Fruit fly (Drosophila melanogaster) whole organism, embryonic: ENCODE results near the gene CG34251.

Experiments used
- Ada2b ChIP-seq: fragments of 200-800 bp; sonication (Bioruptor generic); IDR thresholded peaks from 2 replicates; pipeline ENCODE4 v1.3.6; 2022; ENCODE audit warnings: missing biosample characterization, missing genetic modification characterization
- B-H2 ChIP-seq: fragments of 200-800 bp; sonication (Bioruptor generic); optimal IDR thresholded peaks from 2 replicates; lab custom pipeline; 2018; ENCODE audit warnings: missing biosample characterization, mild to moderate bottlenecking, missing genetic modification characterization
- CG10267 ChIP-seq: fragments of 200-800 bp; sonication (Bioruptor generic); optimal IDR thresholded peaks from 2 replicates; lab custom pipeline; 2018; ENCODE audit warnings: missing biosample characterization, mild to moderate bottlenecking, missing genetic modification characterization, moderate library complexity
- CG10321 ChIP-seq: fragments of 200-800 bp; sonication (Bioruptor generic); IDR thresholded peaks from 2 replicates; pipeline ENCODE4 v1.3.6; 2022; ENCODE audit warnings: missing biosample characterization, missing genetic modification characterization
- CG10543 ChIP-seq: fragments of 200-800 bp; sonication (Bioruptor generic); optimal IDR thresholded peaks from 3 replicates; lab custom pipeline; 2017; ENCODE audit warnings: missing biosample characterization, mild to moderate bottlenecking, missing genetic modification characterization, moderate library complexity
- CG11247 ChIP-seq: fragments of 200-800 bp; sonication (Bioruptor generic); IDR thresholded peaks from 2 replicates; pipeline ENCODE4 v1.3.6; 2022; ENCODE audit warnings: missing biosample characterization, missing genetic modification characterization
- CG11695 ChIP-seq: fragments of 200-800 bp; sonication (Bioruptor generic); IDR thresholded peaks from 3 replicates; pipeline ENCODE4 v1.3.6; 2022; ENCODE audit warnings: missing biosample characterization, missing genetic modification characterization
- CG14710 ChIP-seq: fragments of 200-800 bp; sonication (Bioruptor generic); optimal IDR thresholded peaks from 3 replicates; lab custom pipeline; 2019; ENCODE audit warnings: missing biosample characterization, mild to moderate bottlenecking, missing genetic modification characterization, moderate library complexity
- CG1602 ChIP-seq: fragments of 200-800 bp; sonication (Bioruptor generic); optimal IDR thresholded peaks from 3 replicates; lab custom pipeline; 2016; ENCODE audit warnings: missing biosample characterization, missing genetic modification characterization
- CG18764 ChIP-seq: fragments of 200-800 bp; sonication (Bioruptor generic); optimal IDR thresholded peaks from 3 replicates; lab custom pipeline; 2016; ENCODE audit warnings: missing biosample characterization, missing genetic modification characterization
- CG31224 ChIP-seq: fragments of 200-800 bp; sonication (Bioruptor generic); IDR thresholded peaks from 2 replicates; pipeline ENCODE4 v1.3.6; 2022; ENCODE audit warnings: missing biosample characterization, missing genetic modification characterization
- CG31388 ChIP-seq: fragments of 200-800 bp; sonication (Bioruptor generic); optimal IDR thresholded peaks from 2 replicates; lab custom pipeline; 2016; ENCODE audit warnings: missing biosample characterization, missing genetic modification characterization
- CG32532 ChIP-seq: fragments of 200-800 bp; sonication (Bioruptor generic); IDR thresholded peaks from 2 replicates; pipeline ENCODE4 v1.3.6; 2022; ENCODE audit warnings: missing biosample characterization, missing genetic modification characterization
- CG7357 ChIP-seq: fragments of 200-800 bp; sonication (Bioruptor generic); IDR thresholded peaks from 3 replicates; pipeline ENCODE4 v1.3.6; 2022; ENCODE audit warnings: missing biosample characterization, missing genetic modification characterization
- CG9876 ChIP-seq: fragments of 200-800 bp; sonication (Bioruptor generic); optimal IDR thresholded peaks from 2 replicates; lab custom pipeline; 2016; ENCODE audit warnings: missing biosample characterization, missing genetic modification characterization
- CTCF ChIP-seq: fragments of 200-800 bp; sonication (Bioruptor generic); optimal IDR thresholded peaks from 2 replicates; lab custom pipeline; 2017; ENCODE audit warnings: missing biosample characterization, mild to moderate bottlenecking, missing genetic modification characterization, moderate library complexity
- Dfd ChIP-seq, 2 experiments: fragments of >200 bp; optimal IDR thresholded peaks; 2 replicates each; lab custom pipeline; 2017; ENCODE audit warnings: missing biosample characterization in 2 of 2, missing genetic modification characterization in 2 of 2
- E2f1 ChIP-seq: fragments of 200-800 bp; sonication (Bioruptor generic); IDR thresholded peaks from 2 replicates; pipeline ENCODE4 v1.3.6; 2022; ENCODE audit warnings: missing biosample characterization, missing genetic modification characterization
- Ets97D ChIP-seq: fragments of 200-800 bp; sonication (Bioruptor generic); optimal IDR thresholded peaks from 3 replicates; lab custom pipeline; 2016; ENCODE audit warnings: missing biosample characterization, missing genetic modification characterization
- Fer1 ChIP-seq: fragments of 200-800 bp; sonication (Bioruptor generic); optimal IDR thresholded peaks from 2 replicates; lab custom pipeline; 2017; ENCODE audit warnings: missing biosample characterization, mild to moderate bottlenecking, missing genetic modification characterization
- GATAe ChIP-seq: fragments of 200-800 bp; sonication (Bioruptor generic); conservative IDR thresholded peaks from 2 replicates; pipeline ENCODE4 v1.3.6; 2022; ENCODE audit warnings: missing biosample characterization, missing genetic modification characterization
- Lpt ChIP-seq: fragments of >200 bp; optimal IDR thresholded peaks from 2 replicates; lab custom pipeline; 2018; ENCODE audit warnings: missing biosample characterization, missing genetic modification characterization
- Med ChIP-seq: fragments of 200-800 bp; sonication (Bioruptor generic); peaks from one replicate; lab custom pipeline; 2016; ENCODE audit warnings: missing biosample characterization, missing genetic modification characterization, mild to moderate bottlenecking, inconsistent platforms, moderate library complexity
- Myb ChIP-seq: fragments of 200-800 bp; sonication (Bioruptor generic); optimal IDR thresholded peaks from 2 replicates; lab custom pipeline; 2016; ENCODE audit warnings: missing biosample characterization, missing genetic modification characterization
- NC2α ChIP-seq: fragments of 200-800 bp; sonication (Bioruptor generic); optimal IDR thresholded peaks from 2 replicates; lab custom pipeline; 2016; ENCODE audit warnings: missing biosample characterization, missing genetic modification characterization
- Scr ChIP-seq: fragments of 200-800 bp; sonication (Bioruptor generic); IDR thresholded peaks from 2 replicates; pipeline ENCODE4 v1.3.6; 2022; ENCODE audit warnings: missing biosample characterization, missing genetic modification characterization; ENCODE audit not compliant: partially characterized antibody
- Side ChIP-seq: fragments of 200-800 bp; sonication (Bioruptor generic); optimal IDR thresholded peaks from 2 replicates; lab custom pipeline; 2016; ENCODE audit warnings: missing biosample characterization, missing genetic modification characterization
- Sox102F ChIP-seq: fragments of 200-800 bp; sonication (Bioruptor generic); optimal IDR thresholded peaks from 2 replicates; lab custom pipeline; 2018; ENCODE audit warnings: missing biosample characterization, mild to moderate bottlenecking, missing genetic modification characterization, moderate library complexity
- Trl ChIP-seq, 3 experiments: fragments of >200 bp in 2 of 3; fragments of 200-800 bp in 1 of 3; sonication (Bioruptor generic) in 1 of 3; optimal IDR thresholded peaks; 2 replicates in 1 of 3; 3 replicates in 2 of 3; lab custom pipeline; 2016 to 2017; ENCODE audit warnings: missing biosample characterization in 1 of 3, missing genetic modification characterization in 1 of 3
- ara ChIP-seq: fragments of 200-800 bp; sonication (Bioruptor generic); IDR thresholded peaks from 2 replicates; pipeline ENCODE4 v1.3.6; 2022; ENCODE audit warnings: missing biosample characterization, missing genetic modification characterization
- chinmo ChIP-seq: fragments of 200-800 bp; sonication (Bioruptor generic); IDR thresholded peaks from 4 replicates; pipeline ENCODE4 v1.3.6; 2022; ENCODE audit warnings: missing biosample characterization, missing genetic modification characterization; ENCODE audit not compliant: partially characterized antibody
- ci ChIP-seq: fragments of 200-800 bp; sonication (Bioruptor generic); IDR thresholded peaks from 3 replicates; pipeline ENCODE4 v1.3.6; 2022; ENCODE audit warnings: missing biosample characterization, missing genetic modification characterization
- cwo ChIP-seq: fragments of 200-800 bp; sonication (Bioruptor generic); optimal IDR thresholded peaks from 3 replicates; lab custom pipeline; 2017; ENCODE audit warnings: missing biosample characterization, missing genetic modification characterization, mild to moderate bottlenecking, moderate library complexity, missing genetic modification reagents
- gem ChIP-seq: fragments of 200-800 bp; sonication (Bioruptor generic); optimal IDR thresholded peaks from 2 replicates; lab custom pipeline; 2019; ENCODE audit warnings: missing biosample characterization, mild to moderate bottlenecking, missing genetic modification characterization, moderate library complexity
- grn ChIP-seq: fragments of 200-800 bp; sonication (Bioruptor generic); optimal IDR thresholded peaks from 3 replicates; lab custom pipeline; 2017; ENCODE audit warnings: missing biosample characterization, missing genetic modification characterization
- gro ChIP-seq: fragments of 200-800 bp; sonication (Bioruptor generic); optimal IDR thresholded peaks from 2 replicates; lab custom pipeline; 2016; ENCODE audit warnings: missing biosample characterization, missing genetic modification characterization
- jing ChIP-seq: fragments of 200-800 bp; sonication (Bioruptor generic); optimal IDR thresholded peaks from 2 replicates; lab custom pipeline; 2018; ENCODE audit warnings: missing biosample characterization, mild to moderate bottlenecking, missing genetic modification characterization
- lab ChIP-seq: fragments of 200-800 bp; sonication (Bioruptor generic); optimal IDR thresholded peaks from 3 replicates; lab custom pipeline; 2017; ENCODE audit warnings: missing biosample characterization, missing genetic modification characterization, mild to moderate bottlenecking, moderate library complexity, missing genetic modification reagents
- lbe ChIP-seq: fragments of 200-800 bp; sonication (Bioruptor generic); optimal IDR thresholded peaks from 2 replicates; lab custom pipeline; 2016; ENCODE audit warnings: missing biosample characterization, mild to moderate bottlenecking, missing genetic modification characterization
- psq ChIP-seq: fragments of 200-800 bp; sonication (Bioruptor generic); optimal IDR thresholded peaks from 2 replicates; lab custom pipeline; 2017; ENCODE audit warnings: missing biosample characterization, missing genetic modification characterization
- rib ChIP-seq: fragments of 200-800 bp; sonication (Bioruptor generic); IDR thresholded peaks from 2 replicates; pipeline ENCODE4 v1.3.6; 2022; ENCODE audit warnings: missing biosample characterization, missing genetic modification characterization
- sd ChIP-seq: fragments of 200-800 bp; sonication (Bioruptor generic); optimal IDR thresholded peaks from 3 replicates; lab custom pipeline; 2018; ENCODE audit warnings: missing biosample characterization, mild to moderate bottlenecking, missing genetic modification characterization, moderate library complexity
- sens ChIP-seq: fragments of 200-800 bp; sonication (Bioruptor generic); peaks from one replicate; lab custom pipeline; 2016; ENCODE audit warnings: missing biosample characterization, missing genetic modification characterization
- slp2 ChIP-seq: fragments of 200-800 bp; sonication (Bioruptor generic); optimal IDR thresholded peaks from 2 replicates; lab custom pipeline; 2016; ENCODE audit warnings: missing biosample characterization, missing genetic modification characterization
- ssp ChIP-seq: fragments of 200-800 bp; sonication (Bioruptor generic); IDR thresholded peaks from 2 replicates; pipeline ENCODE4 v1.3.6; 2022; ENCODE audit warnings: missing biosample characterization, missing genetic modification characterization
- sug ChIP-seq: fragments of 200-800 bp; optimal IDR thresholded peaks from 2 replicates; lab custom pipeline; 2019; ENCODE audit warnings: missing biosample characterization, mild to moderate bottlenecking, missing genetic modification characterization, moderate library complexity
- ttk ChIP-seq: fragments of 200-800 bp; sonication (Bioruptor generic); IDR thresholded peaks from 2 replicates; pipeline ENCODE4 v2.1.2; 2022; ENCODE audit warnings: missing biosample characterization, missing genetic modification characterization
- vvl ChIP-seq: fragments of 200-800 bp; sonication (Bioruptor generic); IDR thresholded peaks from 2 replicates; pipeline ENCODE4 v1.3.6; 2022; ENCODE audit warnings: missing biosample characterization, missing genetic modification characterization
- zf30C ChIP-seq: fragments of 200-800 bp; sonication (Bioruptor generic); optimal IDR thresholded peaks from 3 replicates; lab custom pipeline; 2018; ENCODE audit warnings: missing biosample characterization, mild to moderate bottlenecking, missing genetic modification characterization

The CG34251 gene

dm6 chr3L:17665084-17665576, 6.3 kb upstream of the CG34251 start (continued):
- no peak for TF ChIP-seq CG31388 (GFP tag; lab: Kevin White, UChicago)
- no peak for TF ChIP-seq slp2
- TF ChIP-seq gro (GFP tag; lab: Kevin White, UChicago): peak; percentile 36
- 0 out of 2 replicates have a peak, but pooled peaks have one; percentile 14 for TF ChIP-seq CG10321 (GFP tag; lab: Robert Waterston, UW)
- TF ChIP-seq GATAe (GFP tag; lab: Robert Waterston, UW): peak; percentile 76
- TF ChIP-seq Trl (optimal IDR thresholded peaks at IDR 0.05; lab: Kevin White, UChicago): no peak
- no peak for TF ChIP-seq Trl (GFP tag; optimal IDR thresholded peaks at IDR 0.05; lab: Kevin White, UChicago)
- TF ChIP-seq ara: no peak
- TF ChIP-seq zf30C (GFP tag; lab: Kevin White, UChicago): no peak
- TF ChIP-seq CG10267 (tag; lab: Kevin White, UChicago): no peak
- no peak for TF ChIP-seq ttk (GFP tag; lab: Robert Waterston, UW)
- TF ChIP-seq lbe (GFP tag; lab: Kevin White, UChicago): no peak
- TF ChIP-seq CG18764 (GFP tag; lab: Kevin White, UChicago): no peak
- TF ChIP-seq cwo (GFP tag; lab: Kevin White, UChicago): peak; percentile 71
- TF ChIP-seq CTCF (GFP tag; lab: Kevin White, UChicago): no peak
- TF ChIP-seq ssp: no peak
- TF ChIP-seq CG31224 (GFP tag; lab: Robert Waterston, UW): no peak
- no peak for TF ChIP-seq Myb (GFP tag; lab: Kevin White, UChicago)
- TF ChIP-seq NC2α (GFP tag; lab: Kevin White, UChicago): no peak
- TF ChIP-seq CG10543 (GFP tag; lab: Kevin White, UChicago): peak; percentile 82
- TF ChIP-seq Fer1 (GFP tag; lab: Kevin White, UChicago): peak; percentile 32
- TF ChIP-seq CG32532 (GFP tag; lab: Robert Waterston, UW): peak; percentile 42
- no peak for TF ChIP-seq CG1602 (GFP tag; lab: Kevin White, UChicago)
- TF ChIP-seq chinmo (GFP tag; lab: Robert Waterston, UW): 0 out of 4 replicates have a peak, but pooled peaks have one; percentile 32
- no peak for TF ChIP-seq Sox102F (GFP tag; lab: Kevin White, UChicago)
- TF ChIP-seq E2f1 (GFP tag; lab: Robert Waterston, UW): no peak
- 0 out of 3 replicates have a peak, but pooled peaks have one; percentile 21 for TF ChIP-seq CG11695
- TF ChIP-seq jing: no peak
- peak; percentile 96 for TF ChIP-seq sug
- TF ChIP-seq CG9876 (GFP tag; lab: Kevin White, UChicago): no peak
- TF ChIP-seq Ada2b (GFP tag; lab: Robert Waterston, UW): no peak
- no peak for TF ChIP-seq Ets97D (GFP tag; lab: Kevin White, UChicago)
- TF ChIP-seq lab (GFP tag; lab: Kevin White, UChicago): peak; percentile 79
- peak; percentile 17 for TF ChIP-seq B-H2 (GFP tag; lab: Kevin White, UChicago)
- no peak for TF ChIP-seq Lpt (GFP tag; lab: Kevin White, UChicago)
- TF ChIP-seq Dfd (GFP tag; optimal IDR thresholded peaks at IDR 0.05; lab: Kevin White, UChicago): no peak
- TF ChIP-seq, all 482 proteins: peak for 52

- TF ChIP-seq ci (GFP tag; lab: Robert Waterston, UW) (0 out of 3 replicates have a peak, but pooled peaks have one; percentile 43), CG7357 (GFP tag; lab: Robert Waterston, UW) (0 out of 3 replicates have a peak, but pooled peaks have one; percentile 30), Side (GFP tag; lab: Kevin White, UChicago) (no peak), sd (tag; lab: Kevin White, UChicago) (peak; percentile 66), grn (peak; percentile 30), CG11247 (no peak), CG14710 (tag; lab: Kevin White, UChicago) (no peak), Scr (GFP tag; lab: Robert Waterston, UW) (no peak), cwo (GFP tag; lab: Kevin White, UChicago) (peak; percentile 43), sens (GFP tag; lab: Kevin White, UChicago) (peak; percentile 49), rib (peak; percentile 37; the same call in 1 of the 2 replicates), vvl (GFP tag; lab: Robert Waterston, UW) (peak; percentile 22; the same call in 1 of the 2 replicates), Med (GFP tag; lab: Kevin White, UChicago) (peak; percentile 48), chinmo (GFP tag; lab: Robert Waterston, UW) (peak; percentile 56; the same call in 1 of the 4 replicates), CG10543 (GFP tag; lab: Kevin White, UChicago) (no peak), psq (GFP tag; lab: Kevin White, UChicago) (peak; percentile 1), Trl (optimal IDR thresholded peaks at IDR 0.05; lab: Kevin White, UChicago) (peak; percentile 19 to 54), Trl (GFP tag; optimal IDR thresholded peaks at IDR 0.05; lab: Kevin White, UChicago) (no peak), gem (tag; lab: Kevin White, UChicago) (peak; percentile 10)
These were observed 3.6 kb upstream of the CG34251 start for dm6 chr3L:17667642-17668362.
